Fruit fly (Drosophila melanogaster): ENCODE results near the gene CG10068.

Gene CG10068

DNA sequence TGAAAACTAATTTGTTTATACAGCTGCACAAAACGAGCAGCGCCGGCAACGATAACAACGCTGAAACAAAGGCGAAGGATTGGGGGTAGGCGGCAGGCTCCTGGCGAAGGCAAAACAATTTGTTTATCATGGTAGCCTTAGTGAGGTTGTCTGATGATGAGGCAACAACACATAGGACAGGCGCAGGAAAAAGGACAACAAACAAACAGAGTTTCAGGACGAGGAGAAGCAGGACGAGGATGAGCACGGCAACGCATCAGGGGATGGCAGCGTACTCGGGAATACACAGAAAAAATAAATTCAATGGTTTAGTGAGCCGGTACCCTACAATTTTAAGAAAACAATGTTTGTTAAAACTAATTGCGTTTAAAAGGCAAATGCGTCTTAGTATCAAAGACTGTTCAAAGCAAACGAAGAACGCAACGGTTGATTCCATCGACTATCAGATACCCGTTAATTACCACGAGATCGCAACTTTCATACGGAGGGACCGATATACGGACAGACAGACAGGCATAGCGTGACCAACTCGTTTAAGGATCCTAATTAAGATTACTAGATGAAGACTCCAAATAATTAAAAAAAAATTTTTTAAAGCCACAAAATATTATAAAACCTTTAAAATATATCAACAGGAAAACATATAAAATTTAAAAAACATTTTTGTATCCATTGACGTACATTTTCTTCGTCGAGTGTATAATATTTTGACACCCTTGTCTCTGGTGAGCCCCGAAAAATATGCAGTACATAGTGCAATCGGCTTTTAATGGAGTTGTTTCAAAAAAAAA lies 7.1 kb upstream of the CG10068 start:
- TF ChIP-seq CG17806 (tag; optimal IDR thresholded peaks at IDR 0.05): no peak
- no peak for TF ChIP-seq Ets98B (GFP tag; IDR thresholded peaks at IDR 0.05)
- TF ChIP-seq CG8301 (tag; optimal IDR thresholded peaks at IDR 0.05): no peak
- no peak for TF ChIP-seq CG15710 (tag; optimal IDR thresholded peaks at IDR 0.05)
- TF ChIP-seq Pif1B (GFP tag; optimal IDR thresholded peaks at IDR 0.05): no peak
- TF ChIP-seq Snoo (tag; optimal IDR thresholded peaks at IDR 0.05): no peak
- no peak for TF ChIP-seq gl (tag; optimal IDR thresholded peaks at IDR 0.05)
- no peak for TF ChIP-seq D1 (tag; optimal IDR thresholded peaks at IDR 0.05)
- TF ChIP-seq CG9948 (tag; optimal IDR thresholded peaks at IDR 0.05): no peak
- no peak for TF ChIP-seq fd96Ca (GFP tag; IDR thresholded peaks at IDR 0.05)
- no peak for TF ChIP-seq Pif1A (GFP tag; optimal IDR thresholded peaks at IDR 0.05)
- no peak for TF ChIP-seq CG34367 (tag; optimal IDR thresholded peaks at IDR 0.05)
- no peak for TF ChIP-seq CG10348 (GFP tag; IDR thresholded peaks at IDR 0.05)
- no peak for TF ChIP-seq CG32121 (GFP tag; IDR thresholded peaks at IDR 0.05)
- no peak for TF ChIP-seq CG8159 (tag; optimal IDR thresholded peaks at IDR 0.05)
- TF ChIP-seq EcR (GFP tag; optimal IDR thresholded peaks at IDR 0.05): no peak
- TF ChIP-seq CG13204 (GFP tag; optimal IDR thresholded peaks at IDR 0.05): no peak

DNA sequence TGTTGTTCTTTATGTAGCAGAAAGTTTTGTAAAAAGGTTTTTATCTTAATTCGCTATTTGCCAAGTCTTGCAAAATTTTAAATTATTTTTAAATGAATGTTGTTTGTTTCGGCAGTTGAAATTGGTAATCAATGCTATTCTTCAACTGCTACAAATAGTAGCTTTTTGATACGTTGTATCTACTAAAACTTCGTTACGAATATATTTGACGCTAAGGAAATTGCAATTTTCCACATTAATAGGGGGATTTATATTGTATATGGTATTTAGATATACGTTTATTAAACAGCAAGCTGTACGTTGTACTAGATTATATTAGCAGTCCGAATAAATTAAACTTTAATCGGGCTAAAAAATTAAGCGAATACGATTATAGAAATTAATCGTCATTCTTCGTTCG lies 3.4 kb upstream of the CG10068 start, which contains the start of gene CG31493:
CG31493 (plus strand) TSS at position 301 of the 400 bp plus-strand sequence.
- TF ChIP-seq CG12605 (GFP tag; IDR thresholded peaks at IDR 0.05): no peak
- no peak for TF ChIP-seq D1 (tag; optimal IDR thresholded peaks at IDR 0.05)

- TF ChIP-seq CG17806 (tag; optimal IDR thresholded peaks at IDR 0.05) (no peak), D1 (tag; optimal IDR thresholded peaks at IDR 0.05) (peak; percentile 41), Pif1B (GFP tag; optimal IDR thresholded peaks at IDR 0.05) (no peak), EcR (GFP tag; optimal IDR thresholded peaks at IDR 0.05) (no peak), CG32121 (GFP tag; IDR thresholded peaks at IDR 0.05) (no peak), CG9948 (tag; optimal IDR thresholded peaks at IDR 0.05) (no peak)
These were observed 3.0 kb upstream of the CG10068 start for dm6 chr3R:7130827-7131226.

DNA sequence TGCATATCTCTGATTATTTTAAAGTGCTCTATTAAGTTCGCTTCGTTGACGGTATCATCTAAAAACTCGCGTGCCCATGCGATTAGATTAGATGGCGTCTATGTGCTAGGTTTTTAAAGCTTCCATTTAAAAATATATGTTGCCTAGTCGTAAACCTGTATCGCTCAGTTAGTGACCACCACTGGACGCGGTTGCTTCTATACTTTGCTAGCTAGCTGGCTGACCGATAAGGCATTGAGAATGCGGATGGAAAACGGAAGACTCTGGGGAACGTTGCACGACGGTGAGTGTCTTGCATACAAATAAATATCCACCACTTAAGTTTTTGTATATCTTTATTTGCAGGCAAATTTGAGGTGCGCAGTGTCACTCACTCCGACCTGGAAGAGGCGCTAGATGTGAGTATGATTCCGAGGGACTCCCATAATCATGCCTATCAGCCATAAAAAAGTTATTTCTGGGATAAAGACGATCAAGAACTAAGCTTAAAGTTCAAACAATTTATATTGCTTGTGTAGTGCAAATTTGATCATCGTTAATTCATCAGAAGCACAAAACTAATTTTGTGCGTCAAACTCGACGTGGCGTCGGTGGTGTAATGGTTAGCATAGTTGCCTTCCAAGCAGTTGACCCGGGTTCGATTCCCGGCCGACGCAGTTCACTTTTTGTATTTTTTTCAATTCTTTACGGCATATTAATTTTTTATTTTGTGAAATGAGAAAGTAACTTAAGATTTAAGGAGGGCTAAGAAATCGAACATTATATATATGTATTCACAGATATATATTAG lies 1.6 kb upstream of the CG10068 start, which contains the start of gene CG31248:
CG31248 (plus strand) TSS at position 41 of the 790 bp plus-strand sequence.
- peak; percentile 21; the same call in 1 of the 2 replicates for TF ChIP-seq CG12605 (GFP tag; IDR thresholded peaks at IDR 0.05)
- no peak for TF ChIP-seq gl (tag; optimal IDR thresholded peaks at IDR 0.05)
- no peak for TF ChIP-seq fd96Ca (GFP tag; IDR thresholded peaks at IDR 0.05)
- TF ChIP-seq rn (GFP tag; IDR thresholded peaks at IDR 0.05): no peak

dm6 chr3R:7124109-7124639 lies 3.7 kb downstream of the CG10068 start, which contains the start of the genes Alh and CG10098:
Alh (minus strand) TSS chr3R:7124185.
CG10098 (plus strand) TSS chr3R:7124548.
- TF ChIP-seq EcR (GFP tag; optimal IDR thresholded peaks at IDR 0.05) (no peak), CG8301 (tag; optimal IDR thresholded peaks at IDR 0.05) (peak; percentile 58), CG17806 (tag; optimal IDR thresholded peaks at IDR 0.05) (peak; percentile 59), CG13204 (GFP tag; optimal IDR thresholded peaks at IDR 0.05) (no peak), D1 (tag; optimal IDR thresholded peaks at IDR 0.05) (no peak), CG32121 (GFP tag; IDR thresholded peaks at IDR 0.05) (0 out of 2 replicates have a peak, but pooled peaks have one; percentile 58), Snoo (tag; optimal IDR thresholded peaks at IDR 0.05) (peak; percentile 57), Pif1B (GFP tag; optimal IDR thresholded peaks at IDR 0.05) (peak; percentile 45), Pif1A (GFP tag; optimal IDR thresholded peaks at IDR 0.05) (peak; percentile 83), CG14655 (GFP tag; optimal IDR thresholded peaks at IDR 0.05) (peak; percentile 78), Ets98B (GFP tag; IDR thresholded peaks at IDR 0.05) (peak; percentile 26; the same call in 1 of the 2 replicates), CG8159 (tag; optimal IDR thresholded peaks at IDR 0.05) (peak; percentile 71), CG12605 (GFP tag; IDR thresholded peaks at IDR 0.05) (0 out of 2 replicates have a peak, but pooled peaks have one; percentile 10), gl (tag; optimal IDR thresholded peaks at IDR 0.05) (no peak), CG34367 (tag; optimal IDR thresholded peaks at IDR 0.05) (peak; percentile 49), fd96Ca (GFP tag; IDR thresholded peaks at IDR 0.05) (no peak; the same call in 2 of the 3 replicates), CG15710 (tag; optimal IDR thresholded peaks at IDR 0.05) (peak; percentile 75), rn (GFP tag; IDR thresholded peaks at IDR 0.05) (peak; percentile 64), CG4496 (GFP tag; IDR thresholded peaks at IDR 0.05) (peak; percentile 77), CG10348 (GFP tag; IDR thresholded peaks at IDR 0.05) (no peak), CG9948 (tag; optimal IDR thresholded peaks at IDR 0.05) (peak; percentile 66)

- TF ChIP-seq CG9948 (tag; optimal IDR thresholded peaks at IDR 0.05) (no peak), CG13204 (GFP tag; optimal IDR thresholded peaks at IDR 0.05) (no peak), Pif1A (GFP tag; optimal IDR thresholded peaks at IDR 0.05) (no peak), CG10348 (GFP tag; IDR thresholded peaks at IDR 0.05) (no peak), EcR (GFP tag; optimal IDR thresholded peaks at IDR 0.05) (peak; percentile 74)
These were observed 4.1 kb downstream of the CG10068 start for dm6 chr3R:7123699-7124098.
